Worm (Caenorhabditis elegans) whole organism, young adult: ENCODE measurements around the gene fbxb-31.

Experiments
- ama-1 ChIP-seq, 3 experiments: fragments of 150-350 bp in 1 of 3; sonication (generic microtip) in 2 of 3; optimal IDR thresholded peaks; 2 replicates each; lab custom pipeline; 2014 to 2018; ENCODE audit warnings: missing biosample characterization in 2 of 3, missing genetic modification characterization in 2 of 3, missing genetic modification reagents in 2 of 3
- dpl-1 ChIP-seq: fragments of 150-350 bp; optimal IDR thresholded peaks from 2 replicates; lab custom pipeline; 2014; ENCODE audit warnings: missing biosample characterization, missing genetic modification reagents, missing genetic modification characterization
- lag-1 ChIP-seq: fragments of 200-800 bp; sonication (Bioruptor generic); IDR thresholded peaks from 2 replicates; pipeline ENCODE4 v1.3.6; 2022; ENCODE audit warnings: missing genetic modification reagents, missing genetic modification characterization, missing compliant biosample characterization
- lin-26 ChIP-seq: fragments of 200-800 bp; sonication (Bioruptor generic); IDR thresholded peaks from 2 replicates; pipeline ENCODE4 v1.3.6; 2022; ENCODE audit warnings: missing genetic modification reagents, missing genetic modification characterization, missing compliant biosample characterization
- nhr-80 ChIP-seq: sonication (generic microtip); optimal IDR thresholded peaks from 2 replicates; lab custom pipeline; 2016; ENCODE audit warnings: missing genetic modification characterization, missing compliant biosample characterization
- unc-130 ChIP-seq: sonication (generic microtip); optimal IDR thresholded peaks from 2 replicates; lab custom pipeline; 2016; ENCODE audit warnings: missing genetic modification reagents, missing genetic modification characterization, missing compliant biosample characterization
- unc-62 ChIP-seq: fragments of 150-350 bp; optimal IDR thresholded peaks from 2 replicates; lab custom pipeline; 2014; ENCODE audit warnings: missing biosample characterization, missing genetic modification reagents, missing genetic modification characterization

DNA sequence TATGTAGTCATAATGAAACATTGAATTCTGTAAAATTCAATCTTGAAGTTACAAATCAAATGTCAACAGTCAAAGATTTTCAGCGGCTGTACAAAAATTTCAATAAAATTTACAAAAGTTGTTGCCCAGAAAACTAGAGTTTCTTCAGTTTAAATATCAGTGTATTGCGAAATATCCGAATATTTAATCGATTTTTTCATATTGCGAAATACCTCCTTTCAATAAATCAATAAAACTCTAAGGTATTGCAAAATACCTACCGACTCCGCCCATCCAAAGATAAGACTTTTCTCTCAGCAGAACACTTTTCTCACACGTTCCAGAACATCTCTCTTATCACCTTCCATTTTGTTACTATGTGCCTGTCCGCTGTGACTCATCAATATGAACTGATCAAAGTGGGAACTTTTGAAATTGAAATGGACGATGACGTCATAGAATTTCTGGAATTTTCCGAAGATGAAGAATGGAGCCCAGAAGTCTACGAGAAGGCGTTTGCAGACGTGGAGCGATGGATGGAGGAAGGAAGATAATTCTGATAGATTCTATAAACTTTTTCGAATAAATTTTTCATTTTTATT is 45.4 kb upstream of the fbxb-31 start:
- no peak for TF ChIP-seq ama-1 (optimal IDR thresholded peaks at IDR 0.05; lab: Kevin White, UChicago)
- no peak for TF ChIP-seq ama-1 (GFP tag; optimal IDR thresholded peaks at IDR 0.05; lab: Kevin White, UChicago)
- TF ChIP-seq nhr-80, result peak; percentile 4
- no peak for TF ChIP-seq lag-1 (GFP tag; lab: Robert Waterston, UW)
- no peak for TF ChIP-seq lin-26
- no peak for TF ChIP-seq dpl-1
- TF ChIP-seq unc-62 (GFP tag; lab: Kevin White, UChicago), result no peak
- TF ChIP-seq unc-130 (GFP tag; lab: Kevin White, UChicago), result no peak
